Worm (Caenorhabditis elegans) whole organism, L4 larva: ENCODE measurements around the gene daam-1.
A peak's percentile ranks its signal among the peaks of the same experiment; 100 is the strongest.

Experiments
- F10B5.3 ChIP-seq: sonication (generic microtip); optimal IDR thresholded peaks from 2 replicates; lab custom pipeline; 2016; ENCODE audit warnings: mild to moderate bottlenecking, missing genetic modification characterization, missing compliant biosample characterization
- F37D6.2 ChIP-seq: sonication (generic microtip); optimal IDR thresholded peaks from 2 replicates; lab custom pipeline; 2016; ENCODE audit warnings: mild to moderate bottlenecking, missing genetic modification characterization, missing compliant biosample characterization
- F44E2.7 ChIP-seq: fragments of 200-800 bp; sonication (Bioruptor generic); IDR thresholded peaks from 2 replicates; pipeline ENCODE4 v2.1.2; 2022; ENCODE audit warnings: missing genetic modification characterization, missing compliant biosample characterization
- F49E8.2 ChIP-seq: sonication (generic microtip); optimal IDR thresholded peaks from 2 replicates; lab custom pipeline; 2016; ENCODE audit warnings: missing compliant biosample characterization, mild to moderate bottlenecking, missing genetic modification characterization, borderline replicate concordance
- R02D3.7 ChIP-seq: fragments of 150-350 bp; sonication (generic microtip); optimal IDR thresholded peaks from 3 replicates; lab custom pipeline; 2014; ENCODE audit warnings: missing biosample characterization, missing genetic modification characterization
- T20F7.1 ChIP-seq: fragments of 200-800 bp; sonication (Bioruptor generic); optimal IDR thresholded peaks from 2 replicates; lab custom pipeline; 2018; ENCODE audit warnings: mild to moderate bottlenecking, missing genetic modification characterization, missing compliant biosample characterization
- Y105C5A.15 ChIP-seq: fragments of 200-800 bp; sonication (Bioruptor generic); IDR thresholded peaks from 2 replicates; pipeline ENCODE4 v1.3.6; 2022; ENCODE audit warnings: missing genetic modification characterization, missing compliant biosample characterization
- Y48G9A.11 ChIP-seq: fragments of 200-800 bp; sonication (Bioruptor generic); IDR thresholded peaks from 2 replicates; pipeline ENCODE4 v1.3.6; 2022; ENCODE audit warnings: missing genetic modification reagents, missing genetic modification characterization, missing compliant biosample characterization
- ZK337.2 ChIP-seq: fragments of 200-800 bp; sonication (Bioruptor generic); IDR thresholded peaks from 2 replicates; pipeline ENCODE4 v1.3.6; 2022; ENCODE audit warnings: missing genetic modification reagents, missing genetic modification characterization, missing compliant biosample characterization
- ZK546.5 ChIP-seq, 2 experiments: sonication (generic microtip); optimal IDR thresholded peaks; 2 replicates each; lab custom pipeline; 2017; ENCODE audit warnings: missing biosample characterization in 2 of 2, missing genetic modification characterization in 2 of 2
- aha-1 ChIP-seq: fragments of 150-350 bp; peaks from one replicate; lab custom pipeline; 2014; ENCODE audit warnings: missing biosample characterization, missing genetic modification characterization
- aly-2 ChIP-seq: sonication (generic microtip); optimal IDR thresholded peaks from 2 replicates; lab custom pipeline; 2018; ENCODE audit warnings: missing biosample characterization, missing genetic modification characterization
- ama-1 ChIP-seq: fragments of 150-350 bp; optimal IDR thresholded peaks from 2 replicates; lab custom pipeline; 2014; ENCODE audit warnings: inconsistent platforms, mixed read lengths
- arid-1 ChIP-seq: fragments of 200-800 bp; sonication (Bioruptor generic); conservative IDR thresholded peaks from 2 replicates; pipeline ENCODE4 v1.3.6; 2022; ENCODE audit warnings: missing genetic modification reagents, missing genetic modification characterization, missing compliant biosample characterization
- ceh-28 ChIP-seq: fragments of 150-350 bp; optimal IDR thresholded peaks from 2 replicates; lab custom pipeline; 2014; ENCODE audit warnings: missing biosample characterization, missing genetic modification reagents, missing genetic modification characterization
- ceh-32 ChIP-seq: sonication (generic microtip); optimal IDR thresholded peaks from 2 replicates; lab custom pipeline; 2016; ENCODE audit warnings: mild to moderate bottlenecking, missing genetic modification characterization, missing compliant biosample characterization; ENCODE audit not compliant: poor library complexity
- ceh-62 ChIP-seq: sonication (generic microtip); optimal IDR thresholded peaks from 2 replicates; lab custom pipeline; 2017; ENCODE audit warnings: missing biosample characterization, missing genetic modification characterization
- ceh-82 ChIP-seq: sonication (generic microtip); optimal IDR thresholded peaks from 2 replicates; lab custom pipeline; 2017; ENCODE audit warnings: missing biosample characterization, missing genetic modification characterization
- cey-2 ChIP-seq: sonication (generic microtip); optimal IDR thresholded peaks from 3 replicates; lab custom pipeline; 2017; ENCODE audit warnings: missing genetic modification characterization, mild to moderate bottlenecking, missing compliant biosample characterization, antibody characterized with exemption, borderline replicate concordance; ENCODE audit not compliant: insufficient read depth
- daf-12 ChIP-seq: fragments of 150-350 bp; optimal IDR thresholded peaks from 2 replicates; lab custom pipeline; 2014; ENCODE audit warnings: missing biosample characterization, missing genetic modification reagents, missing genetic modification characterization
- dmd-8 ChIP-seq: fragments of 200-800 bp; sonication (Bioruptor generic); IDR thresholded peaks from 2 replicates; pipeline ENCODE4 v1.3.6; 2022; ENCODE audit warnings: missing genetic modification characterization, missing compliant biosample characterization
- dpl-1 ChIP-seq: fragments of 150-350 bp; optimal IDR thresholded peaks from 2 replicates; lab custom pipeline; 2014; ENCODE audit warnings: missing biosample characterization, missing genetic modification reagents, missing genetic modification characterization
- duxl-1 ChIP-seq: sonication (generic microtip); optimal IDR thresholded peaks from 2 replicates; lab custom pipeline; 2016; ENCODE audit warnings: mild to moderate bottlenecking, missing genetic modification characterization, moderate library complexity, missing compliant biosample characterization; ENCODE audit not compliant: poor library complexity
- egl-43 ChIP-seq: fragments of 200-800 bp; sonication (Bioruptor generic); IDR thresholded peaks from 2 replicates; pipeline ENCODE4 v1.3.6; 2022; ENCODE audit warnings: missing genetic modification reagents, missing genetic modification characterization, missing compliant biosample characterization
- fkh-10 ChIP-seq: fragments of 150-350 bp; optimal IDR thresholded peaks from 2 replicates; lab custom pipeline; 2014; ENCODE audit warnings: missing biosample characterization, missing genetic modification reagents, missing genetic modification characterization
- fos-1 ChIP-seq: fragments of 150-350 bp; optimal IDR thresholded peaks from 2 replicates; lab custom pipeline; 2014; ENCODE audit warnings: missing biosample characterization, missing genetic modification characterization
- hlh-11 ChIP-seq: fragments of 200-800 bp; sonication (Bioruptor generic); optimal IDR thresholded peaks from 2 replicates; lab custom pipeline; 2018; ENCODE audit warnings: mild to moderate bottlenecking, missing genetic modification characterization, missing compliant biosample characterization
- hlh-30 ChIP-seq: sonication (generic microtip); optimal IDR thresholded peaks from 2 replicates; lab custom pipeline; 2017; ENCODE audit warnings: antibody characterized with exemption, mild to moderate bottlenecking, missing genetic modification characterization, missing compliant biosample characterization; ENCODE audit not compliant: insufficient read depth
- jun-1 ChIP-seq: fragments of 150-350 bp; optimal IDR thresholded peaks from 2 replicates; lab custom pipeline; 2014; ENCODE audit warnings: missing biosample characterization, missing genetic modification reagents, missing genetic modification characterization
- lin-1 ChIP-seq: fragments of 200-800 bp; sonication (Bioruptor generic); IDR thresholded peaks from 2 replicates; pipeline ENCODE4 v1.3.6; 2022; ENCODE audit warnings: missing genetic modification reagents, missing genetic modification characterization, missing compliant biosample characterization
- lin-13 ChIP-seq: fragments of 150-350 bp; optimal IDR thresholded peaks from 2 replicates; lab custom pipeline; 2014; ENCODE audit warnings: missing biosample characterization, missing genetic modification reagents, missing genetic modification characterization
- lin-38 ChIP-seq: fragments of 200-800 bp; sonication (Bioruptor generic); IDR thresholded peaks from 2 replicates; pipeline ENCODE4 v1.3.6; 2022; ENCODE audit warnings: missing genetic modification reagents, missing genetic modification characterization, missing compliant biosample characterization
- lin-39 ChIP-seq: fragments of 150-350 bp; optimal IDR thresholded peaks from 2 replicates; lab custom pipeline; 2014; ENCODE audit warnings: missing biosample characterization, missing genetic modification reagents, missing genetic modification characterization
- madf-5 ChIP-seq, 2 experiments: fragments of 200-800 bp; sonication (Bioruptor generic); IDR thresholded peaks; 2 replicates each; pipeline ENCODE4 v1.3.6; 2022; ENCODE audit warnings: missing compliant biosample characterization in 2 of 2, missing genetic modification characterization in 2 of 2
- mdl-1 ChIP-seq, 2 experiments: fragments of 150-350 bp in 1 of 2; sonication (generic microtip) in 1 of 2; optimal IDR thresholded peaks; 2 replicates each; lab custom pipeline; 2014 to 2017; ENCODE audit warnings: missing biosample characterization in 2 of 2, missing genetic modification characterization in 2 of 2
- mep-1 ChIP-seq: fragments of 150-350 bp; sonication (generic microtip); optimal IDR thresholded peaks from 3 replicates; lab custom pipeline; 2014; ENCODE audit warnings: missing biosample characterization, missing genetic modification characterization
- mes-2 ChIP-seq: sonication (generic microtip); optimal IDR thresholded peaks from 2 replicates; lab custom pipeline; 2016; ENCODE audit warnings: missing genotype, mild to moderate bottlenecking, missing genetic modification characterization, missing compliant biosample characterization; ENCODE audit not compliant: poor library complexity, severe bottlenecking
- mxl-2 ChIP-seq: fragments of 200-800 bp; sonication (Bioruptor generic); conservative IDR thresholded peaks from 2 replicates; pipeline ENCODE4 v1.3.6; 2022; ENCODE audit warnings: missing genetic modification reagents, missing genetic modification characterization, missing compliant biosample characterization
- nhr-10 ChIP-seq: fragments of 150-350 bp; optimal IDR thresholded peaks from 2 replicates; lab custom pipeline; 2014; ENCODE audit warnings: missing biosample characterization, missing genetic modification characterization
- nhr-102 ChIP-seq: sonication (generic microtip); optimal IDR thresholded peaks from 2 replicates; lab custom pipeline; 2016; ENCODE audit warnings: mild to moderate bottlenecking, missing genetic modification characterization, moderate library complexity, missing compliant biosample characterization
- nhr-111 ChIP-seq: fragments of 200-800 bp; sonication (Bioruptor generic); optimal IDR thresholded peaks from 2 replicates; lab custom pipeline; 2018; ENCODE audit warnings: mild to moderate bottlenecking, missing genetic modification characterization, missing compliant biosample characterization
- nhr-77 ChIP-seq: fragments of 150-350 bp; optimal IDR thresholded peaks from 2 replicates; lab custom pipeline; 2014; ENCODE audit warnings: missing biosample characterization, missing genetic modification characterization
- pqm-1 ChIP-seq: sonication (generic microtip); optimal IDR thresholded peaks from 2 replicates; lab custom pipeline; 2017; ENCODE audit warnings: missing biosample characterization, missing genetic modification characterization
- rbr-2 ChIP-seq: sonication (generic microtip); optimal IDR thresholded peaks from 2 replicates; lab custom pipeline; 2016; ENCODE audit warnings: missing genotype, missing genetic modification characterization, missing compliant biosample characterization
- sdz-12 ChIP-seq: fragments of 200-800 bp; sonication (Bioruptor generic); optimal IDR thresholded peaks from 2 replicates; lab custom pipeline; 2018; ENCODE audit warnings: mild to moderate bottlenecking, missing genetic modification characterization, missing compliant biosample characterization
- set-16 ChIP-seq: fragments of 200-800 bp; sonication (Bioruptor generic); IDR thresholded peaks from 2 replicates; pipeline ENCODE4 v1.3.6; 2022; ENCODE audit warnings: missing genetic modification reagents, missing genetic modification characterization, missing compliant biosample characterization
- spr-1 ChIP-seq: sonication (generic microtip); optimal IDR thresholded peaks from 2 replicates; lab custom pipeline; 2016; ENCODE audit warnings: mild to moderate bottlenecking, missing genetic modification characterization, missing compliant biosample characterization
- spr-3 ChIP-seq: fragments of 200-800 bp; sonication (Bioruptor generic); optimal IDR thresholded peaks from 2 replicates; lab custom pipeline; 2018; ENCODE audit warnings: mild to moderate bottlenecking, missing genetic modification characterization, missing compliant biosample characterization
- tra-1 ChIP-seq: fragments of 200-800 bp; sonication (Bioruptor generic); IDR thresholded peaks from 2 replicates; pipeline ENCODE4 v1.3.6; 2022; ENCODE audit warnings: missing genetic modification reagents, missing genetic modification characterization, missing compliant biosample characterization
- zag-1 ChIP-seq: fragments of 150-350 bp; optimal IDR thresholded peaks from 2 replicates; lab custom pipeline; 2014; ENCODE audit warnings: missing biosample characterization, missing genetic modification characterization
- ztf-7 ChIP-seq: fragments of 150-350 bp; optimal IDR thresholded peaks from 2 replicates; lab custom pipeline; 2014; ENCODE audit warnings: missing biosample characterization, missing genetic modification characterization

daam-1 gene

DNA sequence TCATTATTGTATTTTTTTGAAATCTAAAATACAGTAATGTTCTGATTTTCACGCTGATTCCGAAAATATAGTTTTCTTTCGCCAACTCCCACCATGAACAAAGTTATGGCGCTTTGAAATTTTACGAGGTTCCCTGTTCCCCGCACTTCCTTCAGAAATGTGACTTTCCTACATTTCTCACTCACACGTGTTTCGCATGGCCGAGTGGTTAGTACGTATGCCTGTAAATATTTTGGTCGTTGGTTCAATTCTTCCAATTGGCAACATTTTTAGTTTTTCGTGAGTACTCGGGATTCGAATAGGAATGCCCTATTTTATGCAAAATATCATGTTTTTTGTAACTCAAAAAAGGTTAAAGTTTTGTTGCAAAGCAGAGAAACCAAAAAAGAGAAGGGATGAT is 30.3 kb downstream of the daam-1 start (continued):
- TF ChIP-seq mdl-1 (tag; optimal IDR thresholded peaks at IDR 0.05; lab: Kevin White, UChicago): peak in 1 of 2 experiments; percentile 60
- peak; percentile 40 for TF ChIP-seq spr-1 (tag; lab: Kevin White, UChicago)
- TF ChIP-seq madf-5 (GFP tag; IDR thresholded peaks at IDR 0.05; lab: Robert Waterston, UW): peak; percentile 79 to 89; a peak in 3 of 4 replicates
- no peak for TF ChIP-seq mep-1
- no peak for TF ChIP-seq ceh-62 (tag; lab: Kevin White, UChicago)
- TF ChIP-seq lin-13 (GFP tag; lab: Kevin White, UChicago): no peak
- no peak for TF ChIP-seq zag-1 (tag; lab: Kevin White, UChicago)
- TF ChIP-seq cey-2 (tag; lab: Kevin White, UChicago): no peak
- TF ChIP-seq dpl-1 (GFP tag; lab: Kevin White, UChicago): no peak
- no peak for TF ChIP-seq ama-1 (lab: Kevin White, UChicago)
- TF ChIP-seq nhr-102: no peak
- peak; percentile 75 for TF ChIP-seq lin-38 (GFP tag; lab: Robert Waterston, UW)
- TF ChIP-seq Y48G9A.11 (GFP tag; lab: Robert Waterston, UW): peak; percentile 80; the same call in 1 of the 2 replicates
- 0 out of 2 replicates have a peak, but pooled peaks have one; percentile 56 for TF ChIP-seq Y105C5A.15 (GFP tag; lab: Robert Waterston, UW)
- TF ChIP-seq T20F7.1 (GFP tag; lab: Kevin White, UChicago): peak; percentile 43
- TF ChIP-seq daf-12 (tag; lab: Kevin White, UChicago): no peak
- peak; percentile 39 for TF ChIP-seq F10B5.3 (tag; lab: Kevin White, UChicago)
- peak; percentile 62 for TF ChIP-seq hlh-30 (tag; lab: Kevin White, UChicago)
- peak; percentile 17 for TF ChIP-seq spr-3 (GFP tag; lab: Kevin White, UChicago)
- peak; percentile 53 for TF ChIP-seq ztf-7 (tag; lab: Kevin White, UChicago)
- TF ChIP-seq mxl-2 (GFP tag; lab: Robert Waterston, UW): peak; percentile 73
- peak; percentile 89 for TF ChIP-seq dmd-8 (GFP tag; lab: Robert Waterston, UW)
- peak; percentile 89; the same call in 1 of the 2 replicates for TF ChIP-seq F44E2.7 (GFP tag; lab: Robert Waterston, UW)
- TF ChIP-seq fos-1 (tag; lab: Kevin White, UChicago): no peak
- TF ChIP-seq F49E8.2: peak; percentile 18
- peak; percentile 77 for TF ChIP-seq duxl-1 (tag; lab: Kevin White, UChicago)
- TF ChIP-seq arid-1: peak; percentile 76; the same call in 1 of the 2 replicates
- TF ChIP-seq sdz-12 (GFP tag; lab: Kevin White, UChicago): peak; percentile 62
- peak; percentile 59; the same call in 1 of the 2 replicates for TF ChIP-seq tra-1 (GFP tag; lab: Robert Waterston, UW)
- TF ChIP-seq nhr-10 (tag; lab: Kevin White, UChicago): no peak
- TF ChIP-seq egl-43: peak; percentile 92
- peak; percentile 87 for TF ChIP-seq aha-1
- TF ChIP-seq lin-39 (tag; lab: Kevin White, UChicago): no peak
- TF ChIP-seq F37D6.2 (tag; lab: Kevin White, UChicago): peak; percentile 48
- TF ChIP-seq set-16 (GFP tag; lab: Robert Waterston, UW): no peak
- peak; percentile 77 for TF ChIP-seq lin-1
- TF ChIP-seq jun-1 (tag; lab: Kevin White, UChicago): peak; percentile 4
- TF ChIP-seq R02D3.7: no peak
- TF ChIP-seq fkh-10 (GFP tag; lab: Kevin White, UChicago): no peak
- TF ChIP-seq ZK546.5 (tag; optimal IDR thresholded peaks at IDR 0.05; lab: Kevin White, UChicago): no peak
- TF ChIP-seq ZK337.2 (GFP tag; lab: Robert Waterston, UW): peak; percentile 45; the same call in 1 of the 2 replicates
- TF ChIP-seq hlh-11 (tag; lab: Kevin White, UChicago): no peak
- peak; percentile 51 for TF ChIP-seq rbr-2
- TF ChIP-seq ceh-82: no peak
- peak; percentile 7 for TF ChIP-seq ceh-32 (tag; lab: Kevin White, UChicago)
- TF ChIP-seq ceh-28 (tag; lab: Kevin White, UChicago): no peak
- TF ChIP-seq aly-2 (tag; lab: Kevin White, UChicago): no peak
- peak; percentile 71 for TF ChIP-seq nhr-111 (GFP tag; lab: Kevin White, UChicago)
- no peak for TF ChIP-seq pqm-1
- TF ChIP-seq nhr-77 (tag; lab: Kevin White, UChicago): no peak
- TF ChIP-seq mes-2 (tag; lab: Kevin White, UChicago): peak; percentile 76
